Worm (Caenorhabditis elegans) whole organism, young adult: Measurements from ENCODE around the gene cht-2.

Source experiments
- B0261.1 ChIP-seq: sonication (generic microtip); optimal IDR thresholded peaks from 2 replicates; lab custom pipeline; 2016; ENCODE audit warnings: mild to moderate bottlenecking, missing genetic modification characterization, moderate library complexity, missing compliant biosample characterization
- B0336.3 ChIP-seq: fragments of 200-800 bp; sonication (Bioruptor generic); IDR thresholded peaks from 2 replicates; pipeline ENCODE4 v1.3.6; 2022; ENCODE audit warnings: missing genetic modification characterization, missing compliant biosample characterization
- D2030.7 ChIP-seq: fragments of 200-800 bp; sonication (Bioruptor generic); IDR thresholded peaks from 2 replicates; pipeline ENCODE4 v1.3.6; 2022; ENCODE audit warnings: missing genetic modification reagents, missing genetic modification characterization, missing compliant biosample characterization
- F10E7.11 ChIP-seq: sonication (generic microtip); optimal IDR thresholded peaks from 2 replicates; lab custom pipeline; 2017; ENCODE audit warnings: mild to moderate bottlenecking, missing genetic modification characterization, moderate library complexity, missing compliant biosample characterization
- F23B12.7 ChIP-seq: sonication (generic microtip); optimal IDR thresholded peaks from 2 replicates; lab custom pipeline; 2017; ENCODE audit warnings: missing genetic modification characterization, mild to moderate bottlenecking, missing compliant biosample characterization, antibody characterized with exemption, moderate library complexity; ENCODE audit not compliant: insufficient read depth
- F39B2.1 ChIP-seq: fragments of 200-800 bp; sonication (Bioruptor generic); IDR thresholded peaks from 2 replicates; pipeline ENCODE4 v1.3.6; 2022; ENCODE audit warnings: missing genetic modification reagents, missing genetic modification characterization, missing compliant biosample characterization
- F52B5.7 ChIP-seq: sonication (generic microtip); optimal IDR thresholded peaks from 2 replicates; lab custom pipeline; 2016; ENCODE audit warnings: mild to moderate bottlenecking, missing genetic modification characterization, missing compliant biosample characterization
- F57A8.1 ChIP-seq: fragments of 200-800 bp; sonication (Bioruptor generic); optimal IDR thresholded peaks from 2 replicates; lab custom pipeline; 2018; ENCODE audit warnings: mild to moderate bottlenecking, missing genetic modification characterization, moderate library complexity, missing compliant biosample characterization
- K11D2.4 ChIP-seq: fragments of 200-800 bp; sonication (Bioruptor generic); IDR thresholded peaks from 2 replicates; pipeline ENCODE4 v1.3.6; 2022; ENCODE audit warnings: missing genetic modification reagents, missing genetic modification characterization, missing compliant biosample characterization
- T26A5.8 ChIP-seq: sonication (generic microtip); optimal IDR thresholded peaks from 2 replicates; lab custom pipeline; 2016; ENCODE audit warnings: missing genetic modification characterization, missing compliant biosample characterization
- Y53F4B.3 ChIP-seq: fragments of 200-800 bp; sonication (Bioruptor generic); IDR thresholded peaks from 2 replicates; pipeline ENCODE4 v1.3.6; 2022; ENCODE audit warnings: missing genetic modification reagents, missing genetic modification characterization, missing compliant biosample characterization
- Y53G8AR.9 ChIP-seq: fragments of 200-800 bp; sonication (Bioruptor generic); conservative IDR thresholded peaks from 2 replicates; pipeline ENCODE4 v1.3.6; 2022; ENCODE audit warnings: missing genetic modification reagents, missing genetic modification characterization, missing compliant biosample characterization
- Y56A3A.18 ChIP-seq: fragments of 200-800 bp; sonication (Bioruptor generic); IDR thresholded peaks from 2 replicates; pipeline ENCODE4 v1.3.6; 2022; ENCODE audit warnings: missing genetic modification reagents, missing genetic modification characterization, missing compliant biosample characterization
- Y67H2A.10 ChIP-seq: fragments of 200-800 bp; sonication (Bioruptor generic); conservative IDR thresholded peaks from 2 replicates; pipeline ENCODE4 v1.3.6; 2022; ENCODE audit warnings: missing genetic modification reagents, missing genetic modification characterization, missing compliant biosample characterization
- ZK185.1 ChIP-seq: sonication (generic microtip); optimal IDR thresholded peaks from 2 replicates; lab custom pipeline; 2016; ENCODE audit warnings: mild to moderate bottlenecking, missing genetic modification characterization, missing compliant biosample characterization; ENCODE audit not compliant: poor library complexity, severe bottlenecking
- atf-7 ChIP-seq: sonication (generic microtip); optimal IDR thresholded peaks from 2 replicates; lab custom pipeline; 2017; ENCODE audit warnings: mild to moderate bottlenecking, missing genetic modification characterization, missing compliant biosample characterization
- athp-1 ChIP-seq: sonication (generic microtip); optimal IDR thresholded peaks from 2 replicates; lab custom pipeline; 2017; ENCODE audit warnings: mild to moderate bottlenecking, missing genetic modification characterization, missing compliant biosample characterization
- bed-2 ChIP-seq: fragments of 200-800 bp; sonication (Bioruptor generic); IDR thresholded peaks from 2 replicates; pipeline ENCODE4 v1.3.6; 2022; ENCODE audit warnings: missing genetic modification reagents, missing genetic modification characterization, missing compliant biosample characterization
- cebp-1 ChIP-seq, 2 experiments: fragments of 200-800 bp in 1 of 2; sonication (Bioruptor generic) in 1 of 2; sonication (generic microtip) in 1 of 2; IDR thresholded peaks in 1 of 2; optimal IDR thresholded peaks in 1 of 2; 2 replicates each; pipeline versions ENCODE4 v1.3.6 to Lab custom; 2017 to 2022; ENCODE audit warnings: missing compliant biosample characterization in 2 of 2, missing genetic modification characterization in 2 of 2, mild to moderate bottlenecking in 1 of 2, missing genetic modification reagents in 1 of 2, moderate library complexity in 1 of 2
- efl-1 ChIP-seq: fragments of 150-350 bp; optimal IDR thresholded peaks from 2 replicates; lab custom pipeline; 2014; ENCODE audit warnings: missing biosample characterization, missing genetic modification reagents, missing genetic modification characterization
- hrde-1 ChIP-seq: sonication (generic microtip); optimal IDR thresholded peaks from 2 replicates; lab custom pipeline; 2016; ENCODE audit warnings: missing genetic modification characterization, mild to moderate bottlenecking, missing compliant biosample characterization, moderate library complexity, missing genotype, missing genetic modification reagents, borderline replicate concordance
- hsf-1 ChIP-seq: fragments of 200-800 bp; sonication (Bioruptor generic); IDR thresholded peaks from 2 replicates; pipeline ENCODE4 v1.3.6; 2022; ENCODE audit warnings: missing genetic modification reagents, missing genetic modification characterization, missing compliant biosample characterization
- let-526 ChIP-seq: fragments of 200-800 bp; sonication (Bioruptor generic); IDR thresholded peaks from 2 replicates; pipeline ENCODE4 v1.3.6; 2022; ENCODE audit warnings: missing genetic modification reagents, missing genetic modification characterization, missing compliant biosample characterization
- let-607 ChIP-seq, 2 experiments: fragments of 200-800 bp in 1 of 2; sonication (Bioruptor generic) in 1 of 2; sonication (generic microtip) in 1 of 2; optimal IDR thresholded peaks; 2 replicates each; lab custom pipeline; 2016 to 2018; ENCODE audit warnings: mild to moderate bottlenecking in 2 of 2, missing compliant biosample characterization in 2 of 2, missing genetic modification characterization in 2 of 2, moderate library complexity in 2 of 2, missing genotype in 1 of 2
- lin-26 ChIP-seq: fragments of 200-800 bp; sonication (Bioruptor generic); IDR thresholded peaks from 2 replicates; pipeline ENCODE4 v1.3.6; 2022; ENCODE audit warnings: missing genetic modification reagents, missing genetic modification characterization, missing compliant biosample characterization
- lin-35 ChIP-seq, 3 experiments: fragments of 150-350 bp in 2 of 3; sonication (generic microtip) in 1 of 3; optimal IDR thresholded peaks; 2 replicates each; lab custom pipeline; 2014 to 2018; ENCODE audit warnings: missing biosample characterization in 3 of 3, missing genetic modification characterization in 3 of 3, missing genetic modification reagents in 3 of 3
- lin-40 ChIP-seq: sonication (generic microtip); optimal IDR thresholded peaks from 2 replicates; lab custom pipeline; 2016; ENCODE audit warnings: missing genetic modification characterization, mild to moderate bottlenecking, missing compliant biosample characterization, missing genotype, missing genetic modification reagents
- lir-1 ChIP-seq: fragments of 200-800 bp; sonication (Bioruptor generic); conservative IDR thresholded peaks from 2 replicates; pipeline ENCODE4 v1.3.6; 2022; ENCODE audit warnings: missing genetic modification reagents, missing genetic modification characterization, missing compliant biosample characterization
- madf-10 ChIP-seq: sonication (generic microtip); optimal IDR thresholded peaks from 2 replicates; lab custom pipeline; 2016; ENCODE audit warnings: mild to moderate bottlenecking, missing genetic modification characterization, missing compliant biosample characterization
- madf-6 ChIP-seq: fragments of 200-800 bp; sonication (Bioruptor generic); IDR thresholded peaks from 2 replicates; pipeline ENCODE4 v1.3.6; 2022; ENCODE audit warnings: missing genetic modification reagents, missing genetic modification characterization, missing compliant biosample characterization
- mel-28 ChIP-seq: sonication (generic microtip); optimal IDR thresholded peaks from 2 replicates; lab custom pipeline; 2016; ENCODE audit warnings: borderline replicate concordance, mild to moderate bottlenecking, missing genetic modification characterization, missing compliant biosample characterization
- nfya-2 ChIP-seq: fragments of 200-800 bp; sonication (Bioruptor generic); IDR thresholded peaks from 2 replicates; pipeline ENCODE4 v1.3.6; 2022; ENCODE audit warnings: missing genetic modification reagents, missing genetic modification characterization, missing compliant biosample characterization
- nhr-179 ChIP-seq: sonication (generic microtip); optimal IDR thresholded peaks from 2 replicates; lab custom pipeline; 2016; ENCODE audit warnings: mild to moderate bottlenecking, missing genetic modification characterization, missing compliant biosample characterization
- nhr-80 ChIP-seq: sonication (generic microtip); optimal IDR thresholded peaks from 2 replicates; lab custom pipeline; 2016; ENCODE audit warnings: missing genetic modification characterization, missing compliant biosample characterization
- rec-8 ChIP-seq, 2 experiments: sonication (generic microtip); optimal IDR thresholded peaks; 2 replicates each; lab custom pipeline; 2016; ENCODE audit warnings: mild to moderate bottlenecking in 2 of 2, missing genetic modification characterization in 2 of 2, missing genetic modification reagents in 2 of 2, missing genotype in 2 of 2, missing biosample characterization in 1 of 2, missing compliant biosample characterization in 1 of 2, moderate library complexity in 1 of 2
- snpc-1.1 ChIP-seq: sonication (generic microtip); optimal IDR thresholded peaks from 2 replicates; lab custom pipeline; 2017; ENCODE audit warnings: missing genetic modification characterization, mild to moderate bottlenecking, missing compliant biosample characterization, antibody characterized with exemption, moderate library complexity, missing genotype, missing genetic modification reagents; ENCODE audit not compliant: insufficient read depth
- snpc-3.4 ChIP-seq: sonication (generic microtip); optimal IDR thresholded peaks from 2 replicates; lab custom pipeline; 2017; ENCODE audit warnings: missing genetic modification characterization, mild to moderate bottlenecking, missing compliant biosample characterization, antibody characterized with exemption, moderate library complexity, missing genotype, missing genetic modification reagents
- tbp1 ChIP-seq: fragments of 200-800 bp; sonication (Bioruptor generic); optimal IDR thresholded peaks from 2 replicates; lab custom pipeline; 2018; ENCODE audit warnings: mild to moderate bottlenecking, missing genetic modification characterization, missing compliant biosample characterization
- tlf-1 ChIP-seq: fragments of 200-800 bp; sonication (Bioruptor generic); optimal IDR thresholded peaks from 2 replicates; lab custom pipeline; 2018; ENCODE audit warnings: mild to moderate bottlenecking, missing genetic modification characterization, missing compliant biosample characterization
- unc-130 ChIP-seq: sonication (generic microtip); optimal IDR thresholded peaks from 2 replicates; lab custom pipeline; 2016; ENCODE audit warnings: missing genetic modification reagents, missing genetic modification characterization, missing compliant biosample characterization
- ztf-22 ChIP-seq: fragments of 200-800 bp; sonication (Bioruptor generic); optimal IDR thresholded peaks from 2 replicates; lab custom pipeline; 2018; ENCODE audit warnings: mild to moderate bottlenecking, missing genetic modification characterization, moderate library complexity, missing compliant biosample characterization
- ztf-25 ChIP-seq: fragments of 200-800 bp; sonication (Bioruptor generic); IDR thresholded peaks from 2 replicates; pipeline ENCODE4 v1.3.6; 2022; ENCODE audit warnings: missing genetic modification reagents, missing genetic modification characterization, missing compliant biosample characterization
- ztf-3 ChIP-seq: fragments of 200-800 bp; sonication (Bioruptor generic); optimal IDR thresholded peaks from 2 replicates; lab custom pipeline; 2018; ENCODE audit warnings: mild to moderate bottlenecking, missing genetic modification characterization, missing compliant biosample characterization

cht-2 gene

DNA sequence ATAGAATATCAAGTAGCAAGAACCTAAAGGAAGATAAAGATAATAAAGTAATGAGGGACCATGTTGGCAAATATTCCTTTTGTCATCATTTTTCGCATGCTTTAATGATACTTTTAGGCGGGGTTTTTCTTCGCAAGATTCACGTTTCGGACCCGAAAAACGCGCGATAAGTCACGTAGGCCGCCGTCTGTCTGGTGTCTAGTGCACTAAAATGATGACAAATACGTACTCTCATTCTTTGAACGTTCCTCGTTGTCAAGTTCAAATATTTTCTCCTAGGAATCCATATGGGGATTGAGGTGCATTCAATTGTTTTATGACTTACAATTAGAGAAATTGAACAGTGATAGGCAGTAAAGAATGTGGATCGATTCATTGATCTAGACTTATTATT, 36.9 kb upstream of the cht-2 start, which contains the start of gene taap-1 (continued):
- TF ChIP-seq athp-1 (no peak), lin-35 (GFP tag; optimal IDR thresholded peaks at IDR 0.05; lab: Kevin White, UChicago) (no peak), madf-6 (0 out of 2 replicates have a peak, but pooled peaks have one; percentile 25)

DNA sequence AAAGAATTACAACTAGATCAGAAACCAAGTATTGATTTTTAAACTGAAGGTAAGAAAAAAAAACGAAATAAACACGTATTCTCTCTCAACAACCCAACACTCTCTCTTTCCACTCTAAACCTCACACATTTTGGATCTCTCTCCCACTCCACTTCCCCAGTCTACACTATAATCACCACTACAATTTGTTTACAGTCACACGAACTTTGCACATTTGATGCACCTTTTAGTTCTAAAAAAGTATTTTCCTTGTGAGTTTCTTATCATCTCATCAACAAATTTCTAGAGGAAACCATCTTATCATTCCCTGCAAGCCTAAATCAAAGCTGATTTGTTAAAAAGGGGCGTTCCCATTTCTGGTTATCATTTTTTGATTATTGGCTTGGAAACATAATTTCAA, 36.2 kb upstream of the cht-2 start:
- TF ChIP-seq lin-26 (GFP tag; lab: Robert Waterston, UW) (no peak), hsf-1 (GFP tag; lab: Robert Waterston, UW) (no peak), nfya-2 (GFP tag; lab: Robert Waterston, UW) (no peak), efl-1 (GFP tag; lab: Kevin White, UChicago) (no peak), F23B12.7 (tag; lab: Kevin White, UChicago) (no peak), hrde-1 (no peak), lir-1 (no peak), snpc-1.1 (tag; lab: Kevin White, UChicago) (no peak), ztf-25 (GFP tag; lab: Robert Waterston, UW) (no peak), F57A8.1 (no peak), snpc-3.4 (tag; lab: Kevin White, UChicago) (no peak), B0261.1 (tag; lab: Kevin White, UChicago) (no peak), Y53G8AR.9 (GFP tag; lab: Robert Waterston, UW) (0 out of 2 replicates have a peak, but pooled peaks have one; percentile 58), Y56A3A.18 (GFP tag; lab: Robert Waterston, UW) (peak; percentile 80), T26A5.8 (tag; lab: Kevin White, UChicago) (no peak), cebp-1 (GFP tag; IDR thresholded peaks at IDR 0.05; lab: Robert Waterston, UW) (no peak), cebp-1 (tag; optimal IDR thresholded peaks at IDR 0.05; lab: Kevin White, UChicago) (peak; percentile 31), B0336.3 (peak; percentile 43; the same call in 1 of the 2 replicates), madf-6 (no peak), lin-40 (tag; lab: Kevin White, UChicago) (no peak), Y53F4B.3 (no peak), ztf-3 (GFP tag; lab: Kevin White, UChicago) (no peak), F52B5.7 (tag; lab: Kevin White, UChicago) (no peak), ztf-22 (peak; percentile 18), nhr-179 (no peak), Y67H2A.10 (GFP tag; lab: Robert Waterston, UW) (no peak), nhr-80 (tag; lab: Kevin White, UChicago) (peak; percentile 66)

DNA sequence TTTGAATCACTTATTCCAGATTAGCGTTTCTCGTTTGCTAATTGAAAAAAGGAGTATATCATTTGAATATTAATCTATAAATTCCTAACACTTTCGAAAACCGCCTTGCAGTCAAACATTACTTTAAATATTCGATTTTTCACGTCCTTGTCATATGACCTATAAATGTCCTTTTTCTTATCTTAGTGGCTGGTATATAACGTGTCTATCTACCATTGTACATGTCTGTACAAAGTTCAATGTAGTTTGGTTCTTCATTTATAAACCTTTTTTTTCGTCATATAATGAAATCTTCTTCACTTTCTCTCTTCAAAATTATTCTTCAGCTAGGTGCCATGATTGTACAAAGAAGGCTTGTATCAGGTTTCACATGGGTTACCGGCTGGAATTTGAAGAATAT, 35.1 kb upstream of the cht-2 start, which contains the start of gene gbh-2:
TSS of gene gbh-2 (plus strand) at position 277 of the 400 bp plus-strand sequence.
- TF ChIP-seq K11D2.4 (GFP tag; lab: Robert Waterston, UW) (no peak), lin-40 (tag; lab: Kevin White, UChicago) (peak; percentile 14), hsf-1 (GFP tag; lab: Robert Waterston, UW) (no peak), let-607 (tag; optimal IDR thresholded peaks at IDR 0.05; lab: Kevin White, UChicago) (peak in 1 of 2 experiments; percentile 38), ZK185.1 (no peak), mel-28 (no peak), atf-7 (tag; lab: Kevin White, UChicago) (peak; percentile 27), unc-130 (GFP tag; lab: Kevin White, UChicago) (no peak), D2030.7 (GFP tag; lab: Robert Waterston, UW) (no peak), madf-10 (tag; lab: Kevin White, UChicago) (peak; percentile 25), cebp-1 (GFP tag; IDR thresholded peaks at IDR 0.05; lab: Robert Waterston, UW) (no peak), cebp-1 (tag; optimal IDR thresholded peaks at IDR 0.05; lab: Kevin White, UChicago) (peak; percentile 42), F10E7.11 (tag; lab: Kevin White, UChicago) (no peak), rec-8 (tag; optimal IDR thresholded peaks at IDR 0.05; lab: Kevin White, UChicago) (no peak), tlf-1 (GFP tag; lab: Kevin White, UChicago) (peak; percentile 7), ztf-3 (GFP tag; lab: Kevin White, UChicago) (no peak), F39B2.1 (GFP tag; lab: Robert Waterston, UW) (no peak), let-526 (no peak), Y53G8AR.9 (GFP tag; lab: Robert Waterston, UW) (no peak), bed-2 (GFP tag; lab: Robert Waterston, UW) (no peak), ztf-22 (no peak), nhr-80 (tag; lab: Kevin White, UChicago) (peak; percentile 57), tbp1 (GFP tag; lab: Kevin White, UChicago) (peak; percentile 41)
